Worm (Caenorhabditis elegans): Measurements from ENCODE around the gene C26B2.8.
"Not testable (repeated sequence)": the region's sequence is repeated elsewhere in the genome, so short reads cannot be mapped to it uniquely, and the experiment has no call there.

- peak; percentile 11 for TF ChIP-seq sdz-12 (GFP tag; optimal IDR thresholded peaks at IDR 0.05)
- TF ChIP-seq daf-12 (tag; optimal IDR thresholded peaks at IDR 0.05); unc-62 (GFP tag; optimal IDR thresholded peaks at IDR 0.05 in 1 of 2); unc-62 (tag; optimal IDR thresholded peaks at IDR 0.05); lin-15B (tag; optimal IDR thresholded peaks at IDR 0.05); pqm-1 (tag; optimal IDR thresholded peaks at IDR 0.05); skn-1 (tag; optimal IDR thresholded peaks at IDR 0.05); zag-1 (tag; optimal IDR thresholded peaks at IDR 0.05); ztf-11 (tag; optimal IDR thresholded peaks at IDR 0.05); ama-1 (optimal IDR thresholded peaks at IDR 0.05); nhr-76 (tag; optimal IDR thresholded peaks at IDR 0.05): not testable (repeated sequence)
- TF ChIP-seq vab-7 (GFP tag; IDR thresholded peaks at IDR 0.05) = peak; percentile 85
- TF ChIP-seq unc-130 (GFP tag; optimal IDR thresholded peaks at IDR 0.05) = peak; percentile 82
Measured at ce11 chrIV:8015726-8016312, 1.9 kb downstream of the C26B2.8 start, which contains the start of gene C26B2.7.

Data from whole organism, L4 larva.